Fruit fly (Drosophila melanogaster): ENCODE measurements around the gene CG17991.

The CG17991 gene

DNA sequence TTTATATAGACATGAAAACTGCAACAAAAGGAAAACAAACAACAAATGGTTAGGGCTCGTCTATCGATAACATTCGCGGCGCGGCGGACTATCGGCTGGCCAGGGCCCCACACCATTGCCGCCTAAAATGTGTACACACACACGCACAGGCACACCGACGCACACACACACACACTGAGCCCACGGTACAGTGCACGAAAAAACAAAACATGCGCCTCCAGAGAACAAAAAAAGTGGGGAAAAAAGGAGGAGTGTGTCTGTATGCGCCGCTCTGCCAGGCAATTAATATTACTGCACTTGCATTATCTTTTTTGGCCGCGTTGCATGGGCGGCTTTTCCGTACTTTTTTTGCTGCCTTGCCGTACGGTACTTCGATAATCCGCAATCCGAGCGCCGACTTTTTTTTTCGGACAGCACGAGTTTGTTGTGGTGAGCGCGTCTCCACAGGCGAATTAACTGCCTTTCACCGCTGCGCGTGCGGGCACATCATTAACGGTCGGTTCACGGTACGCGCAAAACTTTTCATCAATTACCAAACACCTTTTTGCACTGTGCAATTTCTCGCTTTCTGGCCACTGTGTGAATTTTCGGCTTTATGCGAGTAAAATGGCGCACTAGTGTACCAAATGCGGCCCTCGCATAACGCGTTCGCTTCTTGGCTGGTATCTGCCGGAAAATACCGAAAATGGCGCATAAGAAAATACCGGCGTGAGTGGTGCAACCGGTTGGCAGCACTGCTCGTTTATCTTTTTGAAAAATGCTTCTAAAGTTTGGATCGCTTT, 22.6 kb downstream of the CG17991 start, which contains the start of gene woc (continued):
- peak; percentile 74 for TF ChIP-seq CG14860 (GFP tag; IDR thresholded peaks at IDR 0.05; ENCODE audit: partially characterized antibody)
- TF ChIP-seq seq (GFP tag; IDR thresholded peaks at IDR 0.05), result peak; percentile 54; the same call in 1 of the 2 replicates
- peak; percentile 57; the same call in 2 of the 3 replicates for TF ChIP-seq Aef1 (GFP tag; IDR thresholded peaks at IDR 0.05)
- TF ChIP-seq CG1792 (GFP tag; optimal IDR thresholded peaks at IDR 0.05), result peak; percentile 5
- TF ChIP-seq MESR4 (GFP tag; optimal IDR thresholded peaks at IDR 0.05), result peak; percentile 55
- TF ChIP-seq Ets97D (GFP tag; optimal IDR thresholded peaks at IDR 0.05), result peak; percentile 76
- peak; percentile 16 for TF ChIP-seq CG1233 (GFP tag; optimal IDR thresholded peaks at IDR 0.05)
- TF ChIP-seq Hr51 (GFP tag; optimal IDR thresholded peaks at IDR 0.05), result peak in 1 of 2 experiments; percentile 39
- TF ChIP-seq Pdp1 (GFP tag; optimal IDR thresholded peaks at IDR 0.05), result peak; percentile 48 to 51
- TF ChIP-seq Sin3A (optimal IDR thresholded peaks at IDR 0.05), result peak; percentile 86
- no peak for TF ChIP-seq z (GFP tag; IDR thresholded peaks at IDR 0.05)
- no peak for TF ChIP-seq H15 (GFP tag; IDR thresholded peaks at IDR 0.05)
- no peak for TF ChIP-seq hth (optimal IDR thresholded peaks at IDR 0.05)
- TF ChIP-seq Fer3 (tag; optimal IDR thresholded peaks at IDR 0.05), result no peak
- peak; percentile 81 for TF ChIP-seq unc-4 (GFP tag; IDR thresholded peaks at IDR 0.05; ENCODE audit: partially characterized antibody)
- TF ChIP-seq CG10147 (GFP tag; optimal IDR thresholded peaks at IDR 0.05), result no peak
- TF ChIP-seq Tbp (GFP tag; optimal IDR thresholded peaks at IDR 0.05), result no peak
- peak; percentile 91 for TF ChIP-seq pzg (GFP tag; optimal IDR thresholded peaks at IDR 0.05)
- no peak for TF ChIP-seq fd64A (GFP tag; optimal IDR thresholded peaks at IDR 0.05)
- peak; percentile 96 for TF ChIP-seq chinmo (GFP tag; IDR thresholded peaks at IDR 0.05; ENCODE audit: partially characterized antibody)
- no peak for TF ChIP-seq Abd-B (GFP tag; optimal IDR thresholded peaks at IDR 0.05)
- TF ChIP-seq fu2 (GFP tag; optimal IDR thresholded peaks at IDR 0.05), result peak; percentile 81
- no peak for TF ChIP-seq CG1529 (GFP tag; optimal IDR thresholded peaks at IDR 0.05)
- no peak for TF ChIP-seq Doc2 (GFP tag; IDR thresholded peaks at IDR 0.05)
- peak; percentile 74 for TF ChIP-seq Drgx (GFP tag; IDR thresholded peaks at IDR 0.05)
- TF ChIP-seq en (GFP tag; optimal IDR thresholded peaks at IDR 0.05), result no peak
- TF ChIP-seq CG15696 (tag; optimal IDR thresholded peaks at IDR 0.05), result no peak
- peak; percentile 54 for TF ChIP-seq Hsf (GFP tag; optimal IDR thresholded peaks at IDR 0.05)
- TF ChIP-seq br (optimal IDR thresholded peaks at IDR 0.05), result no peak
- TF ChIP-seq ase (GFP tag; IDR thresholded peaks at IDR 0.05), result peak; percentile 54; the same call in 1 of the 3 replicates
- no peak for TF ChIP-seq crol (GFP tag; IDR thresholded peaks at IDR 0.05)
- TF ChIP-seq tio (GFP tag; optimal IDR thresholded peaks at IDR 0.05), result no peak
- TF ChIP-seq Antp (GFP tag; optimal IDR thresholded peaks at IDR 0.05), result peak; percentile 70
- no peak for TF ChIP-seq Vsx1 (GFP tag; optimal IDR thresholded peaks at IDR 0.05)
- TF ChIP-seq NC2α (GFP tag; optimal IDR thresholded peaks at IDR 0.05), result peak; percentile 55
- TF ChIP-seq tgo (GFP tag; IDR thresholded peaks at IDR 0.05), result peak; percentile 53
- TF ChIP-seq Neu2 (GFP tag; optimal IDR thresholded peaks at IDR 0.05; ENCODE audit: borderline replicate concordance), result no peak
- no peak for TF ChIP-seq CG4360 (GFP tag; IDR thresholded peaks at IDR 0.05)
- TF ChIP-seq CG16813 (GFP tag; IDR thresholded peaks at IDR 0.05; ENCODE audit: partially characterized antibody), result peak; percentile 71
- no peak for TF ChIP-seq MTF-1 (GFP tag; optimal IDR thresholded peaks at IDR 0.05; ENCODE audit: borderline replicate concordance)
- no peak for TF ChIP-seq CG4820 (GFP tag; optimal IDR thresholded peaks at IDR 0.05)
- peak; percentile 33 for TF ChIP-seq CG18262 (tag; optimal IDR thresholded peaks at IDR 0.05)
- peak; percentile 8 for TF ChIP-seq scrt (GFP tag; optimal IDR thresholded peaks at IDR 0.05)
- peak; percentile 64 for TF ChIP-seq CG16863 (GFP tag; optimal IDR thresholded peaks at IDR 0.05)
- no peak for TF ChIP-seq bowl (GFP tag; IDR thresholded peaks at IDR 0.05)
- TF ChIP-seq Hey (tag; optimal IDR thresholded peaks at IDR 0.05), result no peak
- no peak for TF ChIP-seq CG6654 (GFP tag; optimal IDR thresholded peaks at IDR 0.05)
- TF ChIP-seq CG18011 (GFP tag; optimal IDR thresholded peaks at IDR 0.05), result peak; percentile 37
- no peak for TF ChIP-seq Dek (tag; optimal IDR thresholded peaks at IDR 0.05)
- peak; percentile 32 for TF ChIP-seq CG10654 (GFP tag; optimal IDR thresholded peaks at IDR 0.05)
